Fruit fly (Drosophila melanogaster) whole organism, pupa: ENCODE data around the gene CG44355.

ENCODE experiments used
- CG10348 ChIP-seq: fragments of 200-800 bp; sonication (Bioruptor generic); IDR thresholded peaks from 2 replicates; pipeline ENCODE4 v1.3.6; 2022; ENCODE audit warnings: missing biosample characterization, missing genetic modification characterization
- CG12605 ChIP-seq: fragments of 200-800 bp; sonication (Bioruptor generic); IDR thresholded peaks from 2 replicates; pipeline ENCODE4 v1.3.6; 2022; ENCODE audit warnings: missing biosample characterization, missing genetic modification characterization
- CG13204 ChIP-seq: fragments of 200-800 bp; sonication (Bioruptor generic); optimal IDR thresholded peaks from 2 replicates; lab custom pipeline; 2018; ENCODE audit warnings: missing biosample characterization, mild to moderate bottlenecking, missing genetic modification characterization, moderate library complexity
- CG14655 ChIP-seq: fragments of 200-800 bp; sonication (Bioruptor generic); optimal IDR thresholded peaks from 3 replicates; lab custom pipeline; 2017; ENCODE audit warnings: mild to moderate bottlenecking, missing biosample characterization, missing genetic modification reagents, missing genetic modification characterization
- CG15710 ChIP-seq: fragments of 200-800 bp; sonication (Bioruptor generic); optimal IDR thresholded peaks from 2 replicates; lab custom pipeline; 2018; ENCODE audit warnings: missing biosample characterization, mild to moderate bottlenecking, missing genetic modification characterization, moderate library complexity
- CG17806 ChIP-seq: fragments of 200-800 bp; sonication (Bioruptor generic); optimal IDR thresholded peaks from 2 replicates; lab custom pipeline; 2018; ENCODE audit warnings: missing biosample characterization, mild to moderate bottlenecking, missing genetic modification characterization, moderate library complexity
- CG32121 ChIP-seq: fragments of 200-800 bp; sonication (Bioruptor generic); IDR thresholded peaks from 2 replicates; pipeline ENCODE4 v1.3.6; 2022; ENCODE audit warnings: missing biosample characterization, missing genetic modification characterization
- CG34367 ChIP-seq: fragments of 200-800 bp; sonication (Bioruptor generic); optimal IDR thresholded peaks from 2 replicates; lab custom pipeline; 2018; ENCODE audit warnings: missing biosample characterization, mild to moderate bottlenecking, missing genetic modification characterization
- CG4496 ChIP-seq: fragments of 200-800 bp; sonication (Bioruptor generic); IDR thresholded peaks from 3 replicates; pipeline ENCODE4 v1.3.6; 2022; ENCODE audit warnings: missing biosample characterization, missing genetic modification characterization
- CG8159 ChIP-seq: fragments of 200-800 bp; sonication (Bioruptor generic); optimal IDR thresholded peaks from 3 replicates; lab custom pipeline; 2018; ENCODE audit warnings: missing biosample characterization, mild to moderate bottlenecking, missing genetic modification characterization, moderate library complexity
- CG8301 ChIP-seq: fragments of 200-800 bp; sonication (Bioruptor generic); optimal IDR thresholded peaks from 2 replicates; lab custom pipeline; 2018; ENCODE audit warnings: missing biosample characterization, mild to moderate bottlenecking, missing genetic modification characterization
- CG9948 ChIP-seq: fragments of 200-800 bp; sonication (Bioruptor generic); optimal IDR thresholded peaks from 2 replicates; lab custom pipeline; 2018; ENCODE audit warnings: missing biosample characterization, mild to moderate bottlenecking, missing genetic modification characterization, moderate library complexity
- D1 ChIP-seq: fragments of 200-800 bp; sonication (Bioruptor generic); optimal IDR thresholded peaks from 2 replicates; lab custom pipeline; 2018; ENCODE audit warnings: missing biosample characterization, mild to moderate bottlenecking, missing genetic modification characterization, moderate library complexity
- EcR ChIP-seq: fragments of 200-800 bp; sonication (Bioruptor generic); optimal IDR thresholded peaks from 3 replicates; lab custom pipeline; 2019; ENCODE audit warnings: missing biosample characterization, missing genetic modification characterization, mild to moderate bottlenecking, moderate library complexity, missing genetic modification reagents
- Ets98B ChIP-seq: fragments of 200-800 bp; sonication (Bioruptor generic); IDR thresholded peaks from 2 replicates; pipeline ENCODE4 v1.3.6; 2022; ENCODE audit warnings: missing biosample characterization, missing genetic modification characterization
- Pif1A ChIP-seq: fragments of 200-800 bp; sonication (Bioruptor generic); optimal IDR thresholded peaks from 3 replicates; lab custom pipeline; 2016; ENCODE audit warnings: missing biosample characterization, missing genetic modification characterization
- Pif1B ChIP-seq: fragments of 200-800 bp; sonication (Bioruptor generic); optimal IDR thresholded peaks from 3 replicates; lab custom pipeline; 2016; ENCODE audit warnings: missing biosample characterization, missing genetic modification characterization
- Snoo ChIP-seq: fragments of 200-800 bp; sonication (Bioruptor generic); optimal IDR thresholded peaks from 3 replicates; lab custom pipeline; 2017; ENCODE audit warnings: missing biosample characterization, mild to moderate bottlenecking, missing genetic modification characterization, inconsistent platforms
- fd96Ca ChIP-seq: fragments of 200-800 bp; sonication (Bioruptor generic); IDR thresholded peaks from 3 replicates; pipeline ENCODE4 v1.3.6; 2022; ENCODE audit warnings: missing biosample characterization, missing genetic modification characterization
- gl ChIP-seq: fragments of 200-800 bp; sonication (Bioruptor generic); optimal IDR thresholded peaks from 2 replicates; lab custom pipeline; 2018; ENCODE audit warnings: missing biosample characterization, mild to moderate bottlenecking, missing genetic modification characterization
- rn ChIP-seq: fragments of 200-800 bp; sonication (Bioruptor generic); IDR thresholded peaks from 2 replicates; pipeline ENCODE4 v1.3.6; 2022; ENCODE audit warnings: missing biosample characterization, missing genetic modification characterization

Gene CG44355

DNA sequence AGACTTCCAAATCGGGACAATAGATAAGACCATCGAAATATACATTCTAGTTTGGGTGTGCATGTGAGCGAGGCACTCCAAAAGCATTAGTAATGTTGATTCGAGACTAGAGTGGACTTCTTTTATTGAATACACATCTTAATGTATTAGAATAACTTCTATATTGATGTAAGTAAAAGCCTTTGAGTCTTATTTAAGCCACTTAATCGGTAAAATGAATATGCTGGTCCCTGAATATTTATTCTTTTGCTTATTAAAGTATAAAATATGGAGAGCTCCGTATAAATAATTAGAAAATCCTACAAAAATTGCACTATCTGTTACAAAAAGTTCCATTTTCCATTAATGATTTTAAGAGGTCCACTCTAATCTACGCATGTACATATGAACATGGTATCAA lies 40.7 kb upstream of the CG44355 start:
- TF ChIP-seq D1 (tag; lab: Kevin White, UChicago) (no peak), Pif1B (GFP tag; lab: Kevin White, UChicago) (no peak), EcR (GFP tag; lab: Kevin White, UChicago) (no peak), CG32121 (GFP tag; lab: Robert Waterston, UW) (no peak; the same call in 1 of the 2 replicates), CG8159 (tag; lab: Kevin White, UChicago) (peak; percentile 61), Ets98B (GFP tag; lab: Robert Waterston, UW) (no peak), CG17806 (tag; lab: Kevin White, UChicago) (no peak)

DNA sequence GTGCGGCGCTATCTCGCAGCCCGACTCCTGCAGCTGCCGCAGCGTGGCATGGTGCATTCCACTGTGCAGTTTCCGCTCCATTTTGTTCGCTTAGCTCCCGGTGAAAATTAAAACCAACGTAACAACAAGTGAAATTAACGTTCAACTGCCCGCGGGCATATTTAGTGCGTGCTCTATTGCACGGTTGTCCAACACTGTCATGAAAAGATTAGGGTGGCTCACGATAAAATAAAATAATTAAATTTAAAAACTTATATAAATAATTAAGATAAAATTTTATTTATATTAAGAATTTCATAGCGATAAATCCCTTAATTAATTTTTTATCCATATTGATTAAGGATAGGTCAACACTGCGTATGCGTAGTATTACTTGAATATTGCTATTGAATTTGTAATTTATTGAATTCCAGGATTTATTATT lies 39.4 kb upstream of the CG44355 start, which contains the start of gene Pbgs:
TSS of gene Pbgs (minus strand) at position 151 of the 424 bp plus-strand sequence.
- TF ChIP-seq rn (GFP tag; lab: Robert Waterston, UW) (no peak), Pif1A (no peak), CG14655 (GFP tag; lab: Kevin White, UChicago) (peak; percentile 26), CG12605 (GFP tag; lab: Robert Waterston, UW) (peak; percentile 69), CG10348 (GFP tag; lab: Robert Waterston, UW) (no peak), CG4496 (peak; percentile 58; the same call in 1 of the 3 replicates), CG8301 (peak; percentile 19), CG8159 (tag; lab: Kevin White, UChicago) (peak; percentile 56), fd96Ca (peak; percentile 24; the same call in 1 of the 3 replicates), CG32121 (GFP tag; lab: Robert Waterston, UW) (no peak; the same call in 1 of the 2 replicates), Ets98B (GFP tag; lab: Robert Waterston, UW) (peak; percentile 67), gl (no peak), CG17806 (tag; lab: Kevin White, UChicago) (peak; percentile 57), CG15710 (tag; lab: Kevin White, UChicago) (peak; percentile 46), Snoo (peak; percentile 56), CG9948 (tag; lab: Kevin White, UChicago) (peak; percentile 44)
- TF ChIP-seq, all 21 proteins: peak for 11

DNA sequence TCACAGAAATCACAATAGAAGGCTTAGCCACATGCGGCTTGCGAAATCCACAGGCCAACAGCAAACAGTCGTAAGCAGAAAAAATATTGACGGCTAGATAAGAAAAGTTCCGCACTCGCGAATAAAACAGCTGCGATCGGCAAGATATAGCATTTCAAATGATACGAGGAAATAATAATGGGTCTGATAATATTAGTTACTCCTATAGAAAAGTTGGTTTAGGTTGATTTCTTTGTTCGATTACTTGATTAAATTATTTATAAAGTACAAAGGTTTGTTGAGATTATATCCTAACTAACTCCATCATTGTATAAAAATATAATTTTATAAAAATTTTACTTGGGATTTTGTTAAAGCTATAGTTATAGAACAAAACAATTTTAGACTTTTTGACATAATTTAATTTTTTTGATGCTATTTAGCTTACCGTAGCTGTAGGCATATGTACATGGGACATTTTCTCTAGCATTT lies 35.0 kb upstream of the CG44355 start:
- TF ChIP-seq Ets98B (GFP tag; lab: Robert Waterston, UW), result no peak
- TF ChIP-seq D1 (tag; lab: Kevin White, UChicago), result no peak
- TF ChIP-seq CG13204 (GFP tag; lab: Kevin White, UChicago), result no peak
- peak; percentile 54 for TF ChIP-seq CG8301
- peak; percentile 59 for TF ChIP-seq CG14655 (GFP tag; lab: Kevin White, UChicago)
- TF ChIP-seq CG8159 (tag; lab: Kevin White, UChicago), result peak; percentile 49
- no peak for TF ChIP-seq CG12605 (GFP tag; lab: Robert Waterston, UW)
- TF ChIP-seq Pif1A, result peak; percentile 26
- TF ChIP-seq Pif1B (GFP tag; lab: Kevin White, UChicago), result no peak
- TF ChIP-seq Snoo, result peak; percentile 7
- TF ChIP-seq CG32121 (GFP tag; lab: Robert Waterston, UW), result 0 out of 2 replicates have a peak, but pooled peaks have one; percentile 19
- peak; percentile 5 for TF ChIP-seq CG17806 (tag; lab: Kevin White, UChicago)
- TF ChIP-seq CG15710 (tag; lab: Kevin White, UChicago), result peak; percentile 47
- peak; percentile 27 for TF ChIP-seq CG9948 (tag; lab: Kevin White, UChicago)

DNA sequence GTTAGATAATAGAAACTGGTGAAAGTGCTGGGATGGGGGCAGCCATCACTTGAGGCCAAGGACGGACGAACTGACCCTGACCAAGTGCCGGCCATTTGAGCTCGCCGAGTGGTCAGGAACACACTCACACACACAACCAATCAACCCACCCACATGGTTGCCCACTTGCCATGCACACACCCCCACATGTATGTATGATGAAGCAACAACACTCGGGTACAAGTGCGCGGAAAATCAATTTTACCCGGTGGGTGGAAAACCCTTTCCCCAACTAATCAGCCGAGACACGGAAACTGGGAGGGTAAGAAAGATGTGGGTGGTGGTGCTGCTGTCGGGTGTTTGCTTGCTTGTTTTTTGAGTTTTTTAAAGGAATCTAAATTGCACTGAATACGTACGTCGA lies 34.1 kb upstream of the CG44355 start:
- TF ChIP-seq Ets98B (GFP tag; lab: Robert Waterston, UW) (no peak), CG10348 (GFP tag; lab: Robert Waterston, UW) (no peak)
- TF ChIP-seq, all 21 proteins: peak for 0

DNA sequence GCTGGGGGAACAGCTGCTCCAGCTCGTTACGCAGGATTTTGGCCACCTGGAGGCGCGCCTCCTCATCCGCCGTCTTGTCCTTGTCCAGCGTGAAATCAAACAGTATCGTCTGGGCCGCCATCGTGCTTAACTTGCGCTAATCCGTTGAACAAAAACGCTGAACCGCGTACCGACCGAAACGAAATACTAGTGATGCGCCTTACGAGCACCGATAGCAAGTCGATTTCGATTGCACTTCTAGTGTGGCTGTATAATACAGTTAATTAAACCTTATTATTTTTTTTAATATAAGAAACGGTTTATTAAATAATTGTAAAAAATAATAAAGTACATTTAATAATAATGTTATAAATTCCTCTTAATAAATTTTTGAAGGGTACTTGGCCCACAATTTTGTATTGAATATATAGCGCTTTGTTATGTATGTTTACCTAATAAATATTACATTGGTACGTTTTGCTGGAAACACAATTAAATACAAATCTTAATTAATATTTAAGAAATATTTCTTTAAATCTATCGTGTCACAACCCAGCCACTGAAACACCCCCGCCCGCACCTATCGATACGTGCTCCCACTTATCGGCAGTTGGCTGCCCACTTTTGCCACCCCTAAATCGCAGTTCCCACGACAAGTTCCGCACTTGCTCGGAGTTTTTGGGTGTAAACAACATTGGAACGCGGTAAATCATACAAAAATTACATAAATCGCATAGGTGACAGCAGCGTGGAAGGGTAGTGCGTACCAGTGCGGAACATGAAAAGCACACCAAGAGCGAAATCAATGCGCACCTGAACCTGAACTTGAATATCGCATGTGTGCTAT lies 33.3 kb upstream of the CG44355 start, which contains the start of the genes Sms and INPP5E:
TSS of gene Sms (minus strand) at position 198 of the 826 bp plus-strand sequence.
TSS of gene INPP5E (plus strand) at position 602 of the 826 bp plus-strand sequence.
- TF ChIP-seq CG17806 (tag; lab: Kevin White, UChicago), result no peak
- peak; percentile 68 for TF ChIP-seq CG4496
- no peak for TF ChIP-seq CG8301
- TF ChIP-seq Pif1A, result no peak
- peak; percentile 0 for TF ChIP-seq Pif1B (GFP tag; lab: Kevin White, UChicago)
- peak; percentile 40 for TF ChIP-seq CG14655 (GFP tag; lab: Kevin White, UChicago)
- TF ChIP-seq CG13204 (GFP tag; lab: Kevin White, UChicago), result no peak
- TF ChIP-seq CG8159 (tag; lab: Kevin White, UChicago), result peak; percentile 60
- peak; percentile 37 for TF ChIP-seq CG15710 (tag; lab: Kevin White, UChicago)
- TF ChIP-seq Ets98B (GFP tag; lab: Robert Waterston, UW), result no peak; the same call in 1 of the 2 replicates
- no peak for TF ChIP-seq D1 (tag; lab: Kevin White, UChicago)
- no peak for TF ChIP-seq CG32121 (GFP tag; lab: Robert Waterston, UW)

DNA sequence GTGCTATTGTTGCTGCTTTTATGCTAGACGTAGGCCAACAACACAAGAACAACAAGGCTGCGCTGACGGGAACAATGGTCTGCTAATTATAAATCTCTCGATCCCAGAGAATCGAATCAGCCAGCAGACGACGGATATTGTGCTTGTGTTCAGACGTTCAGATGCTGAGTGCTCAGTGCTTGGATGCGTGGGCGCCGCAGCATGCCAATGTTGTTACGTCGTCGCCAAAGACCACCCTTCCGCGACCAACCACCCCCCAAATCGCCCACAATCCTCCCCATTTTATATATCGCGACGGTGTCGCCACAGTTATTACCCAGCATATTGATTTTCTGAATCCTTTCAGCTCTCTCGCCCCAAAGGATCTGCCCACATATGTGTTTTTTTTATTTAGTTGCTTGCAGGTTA lies 32.7 kb upstream of the CG44355 start:
- no peak for TF ChIP-seq Pif1B (GFP tag; lab: Kevin White, UChicago)
- peak; percentile 28; the same call in 1 of the 2 replicates for TF ChIP-seq CG32121 (GFP tag; lab: Robert Waterston, UW)
- TF ChIP-seq CG14655 (GFP tag; lab: Kevin White, UChicago), result no peak
- TF ChIP-seq Ets98B (GFP tag; lab: Robert Waterston, UW), result no peak
- no peak for TF ChIP-seq D1 (tag; lab: Kevin White, UChicago)
- no peak for TF ChIP-seq CG8159 (tag; lab: Kevin White, UChicago)
- no peak for TF ChIP-seq rn (GFP tag; lab: Robert Waterston, UW)
- peak; percentile 36; the same call in 1 of the 3 replicates for TF ChIP-seq CG4496
- no peak for TF ChIP-seq CG17806 (tag; lab: Kevin White, UChicago)
- TF ChIP-seq CG34367, result no peak
- no peak for TF ChIP-seq CG13204 (GFP tag; lab: Kevin White, UChicago)
